Worm (Caenorhabditis elegans) whole organism, L2 larva: ENCODE results near the gene bcl-7.
A peak's percentile ranks its signal among the peaks of the same experiment; 100 is the strongest.

Source experiments
- F13H6.1 ChIP-seq: sonication (generic microtip); optimal IDR thresholded peaks from 2 replicates; lab custom pipeline; 2016; ENCODE audit warnings: missing genetic modification characterization, missing compliant biosample characterization
- Y55F3AM.14 ChIP-seq: fragments of 200-800 bp; sonication (Bioruptor generic); optimal IDR thresholded peaks from 2 replicates; lab custom pipeline; 2018; ENCODE audit warnings: mild to moderate bottlenecking, missing genetic modification characterization, missing compliant biosample characterization
- ZK546.5 ChIP-seq: sonication (generic microtip); optimal IDR thresholded peaks from 2 replicates; lab custom pipeline; 2017; ENCODE audit warnings: missing biosample characterization, missing genetic modification characterization
- alr-1 ChIP-seq: fragments of 150-350 bp; optimal IDR thresholded peaks from 2 replicates; lab custom pipeline; 2014; ENCODE audit warnings: missing biosample characterization, missing genetic modification characterization
- aly-2 ChIP-seq: fragments of 150-350 bp; optimal IDR thresholded peaks from 2 replicates; lab custom pipeline; 2014; ENCODE audit warnings: missing biosample characterization, missing genetic modification characterization
- blmp-1 ChIP-seq: sonication (generic microtip); optimal IDR thresholded peaks from 2 replicates; lab custom pipeline; 2017; ENCODE audit warnings: missing genetic modification characterization, mild to moderate bottlenecking, missing compliant biosample characterization, antibody characterized with exemption, moderate library complexity; ENCODE audit not compliant: insufficient read depth
- crh-2 ChIP-seq: sonication (generic microtip); optimal IDR thresholded peaks from 2 replicates; lab custom pipeline; 2017; ENCODE audit warnings: missing biosample characterization, missing genetic modification characterization
- dmd-4 ChIP-seq: sonication (generic microtip); optimal IDR thresholded peaks from 2 replicates; lab custom pipeline; 2017; ENCODE audit warnings: missing biosample characterization, missing genetic modification characterization
- egl-27 ChIP-seq: sonication (generic microtip); optimal IDR thresholded peaks from 3 replicates; lab custom pipeline; 2017; ENCODE audit warnings: missing biosample characterization, missing genetic modification reagents, missing genetic modification characterization
- elt-3 ChIP-seq: sonication (generic microtip); optimal IDR thresholded peaks from 2 replicates; lab custom pipeline; 2017; ENCODE audit warnings: missing biosample characterization, missing genetic modification characterization
- fos-1 ChIP-seq: fragments of 150-350 bp; optimal IDR thresholded peaks from 2 replicates; lab custom pipeline; 2014; ENCODE audit warnings: missing biosample characterization, missing genetic modification characterization
- gmeb-1 ChIP-seq: fragments of 150-350 bp; optimal IDR thresholded peaks from 2 replicates; lab custom pipeline; 2014; ENCODE audit warnings: missing biosample characterization, missing genetic modification characterization
- lin-13 ChIP-seq: fragments of 150-350 bp; optimal IDR thresholded peaks from 2 replicates; lab custom pipeline; 2014; ENCODE audit warnings: missing biosample characterization, missing genetic modification reagents, missing genetic modification characterization
- lsy-2 ChIP-seq, 2 experiments: fragments of 150-350 bp in 1 of 2; sonication (generic microtip) in 1 of 2; optimal IDR thresholded peaks; 2 replicates each; lab custom pipeline; 2014 to 2017; ENCODE audit warnings: missing biosample characterization in 2 of 2, missing genetic modification characterization in 2 of 2
- mab-5 ChIP-seq: fragments of 150-350 bp; optimal IDR thresholded peaks from 2 replicates; lab custom pipeline; 2014; ENCODE audit warnings: missing biosample characterization, missing genetic modification characterization
- mdl-1 ChIP-seq, 2 experiments: fragments of 150-350 bp in 1 of 2; sonication (generic microtip) in 1 of 2; optimal IDR thresholded peaks; 2 replicates each; lab custom pipeline; 2017; ENCODE audit warnings: missing biosample characterization in 2 of 2, missing genetic modification characterization in 2 of 2
- nhr-10 ChIP-seq: sonication (generic microtip); optimal IDR thresholded peaks from 2 replicates; lab custom pipeline; 2017; ENCODE audit warnings: missing biosample characterization, missing genetic modification characterization
- nhr-11 ChIP-seq: fragments of 150-350 bp; optimal IDR thresholded peaks from 2 replicates; lab custom pipeline; 2014; ENCODE audit warnings: missing biosample characterization, missing genetic modification characterization
- nhr-129 ChIP-seq: fragments of 150-350 bp; optimal IDR thresholded peaks from 2 replicates; lab custom pipeline; 2014; ENCODE audit warnings: missing biosample characterization, missing genetic modification characterization
- nhr-21 ChIP-seq: fragments of 150-350 bp; optimal IDR thresholded peaks from 2 replicates; lab custom pipeline; 2014; ENCODE audit warnings: missing biosample characterization, missing genetic modification characterization
- nhr-25 ChIP-seq: fragments of 150-350 bp; sonication (generic microtip); optimal IDR thresholded peaks from 3 replicates; lab custom pipeline; 2014; ENCODE audit warnings: missing biosample characterization, missing genetic modification characterization
- nhr-77 ChIP-seq: fragments of 150-350 bp; optimal IDR thresholded peaks from 2 replicates; lab custom pipeline; 2014; ENCODE audit warnings: missing biosample characterization, missing genetic modification characterization
- sem-4 ChIP-seq: fragments of 150-350 bp; optimal IDR thresholded peaks from 2 replicates; lab custom pipeline; 2014; ENCODE audit warnings: missing biosample characterization, missing genetic modification reagents, missing genetic modification characterization
- sma-3 ChIP-seq: sonication (generic microtip); optimal IDR thresholded peaks from 2 replicates; lab custom pipeline; 2016; ENCODE audit warnings: missing genetic modification reagents, missing genetic modification characterization, missing compliant biosample characterization
- sma-9 ChIP-seq, 2 experiments: fragments of 150-350 bp in 1 of 2; sonication (generic microtip) in 1 of 2; optimal IDR thresholded peaks; 2 replicates each; lab custom pipeline; 2014 to 2016; ENCODE audit warnings: missing genetic modification characterization in 2 of 2, mild to moderate bottlenecking in 1 of 2, missing biosample characterization in 1 of 2, missing compliant biosample characterization in 1 of 2, missing genetic modification reagents in 1 of 2, moderate library complexity in 1 of 2
- unc-39 ChIP-seq: fragments of 150-350 bp; optimal IDR thresholded peaks from 2 replicates; lab custom pipeline; 2014; ENCODE audit warnings: missing biosample characterization, missing genetic modification characterization
- unc-55 ChIP-seq: fragments of 150-350 bp; sonication (generic microtip); optimal IDR thresholded peaks from 3 replicates; lab custom pipeline; 2014; ENCODE audit warnings: missing biosample characterization, missing genetic modification reagents, missing genetic modification characterization
- unc-62 ChIP-seq: fragments of 150-350 bp; optimal IDR thresholded peaks from 2 replicates; lab custom pipeline; 2014; ENCODE audit warnings: missing biosample characterization, missing genetic modification reagents, missing genetic modification characterization
- ztf-11 ChIP-seq: sonication (generic microtip); optimal IDR thresholded peaks from 2 replicates; lab custom pipeline; 2017; ENCODE audit warnings: missing biosample characterization, missing genetic modification characterization

bcl-7 gene

DNA sequence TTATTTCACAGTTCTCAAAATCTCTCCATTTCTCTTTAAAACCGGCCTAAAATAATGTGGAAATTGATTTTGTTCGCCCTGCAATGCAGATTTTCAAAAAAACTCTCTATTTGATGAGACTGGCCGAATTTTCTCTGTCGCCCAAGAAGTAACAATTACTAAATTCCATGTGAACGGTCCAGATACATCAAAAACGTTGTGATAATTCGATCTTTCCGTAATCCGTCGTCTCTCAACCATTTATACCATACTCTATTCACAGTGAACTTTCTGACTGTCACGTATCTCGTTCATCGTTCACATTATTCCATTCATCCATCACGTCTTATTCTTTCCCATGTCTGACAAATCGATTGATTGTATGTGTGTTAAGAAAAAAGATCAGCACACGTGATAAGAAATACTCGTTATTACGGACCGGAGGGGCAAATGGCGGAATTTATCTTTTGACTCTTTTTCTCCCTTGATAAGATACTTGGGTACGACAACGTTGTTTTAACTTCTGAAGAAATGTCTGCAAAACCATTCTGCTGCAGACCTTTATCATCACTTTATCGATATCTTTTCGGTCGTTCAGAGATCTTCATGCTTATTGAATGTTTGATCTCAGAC lies 4.7 kb upstream of the bcl-7 start:
- no peak for TF ChIP-seq alr-1
- no peak for TF ChIP-seq nhr-10 (tag; lab: Kevin White, UChicago)
- TF ChIP-seq nhr-21 (tag; lab: Kevin White, UChicago), result peak; percentile 92
- peak; percentile 66 for TF ChIP-seq blmp-1 (tag; lab: Kevin White, UChicago)
- no peak for TF ChIP-seq lin-13 (GFP tag; lab: Kevin White, UChicago)
- TF ChIP-seq elt-3 (tag; lab: Kevin White, UChicago), result no peak
- TF ChIP-seq gmeb-1, result peak; percentile 41
- peak; percentile 84 for TF ChIP-seq sma-9 (GFP tag; optimal IDR thresholded peaks at IDR 0.05; lab: Kevin White, UChicago)
- no peak for TF ChIP-seq sma-9 (tag; optimal IDR thresholded peaks at IDR 0.05; lab: Kevin White, UChicago)
- no peak for TF ChIP-seq ZK546.5 (tag; lab: Kevin White, UChicago)
- peak; percentile 25 for TF ChIP-seq fos-1 (tag; lab: Kevin White, UChicago)
- peak; percentile 38 for TF ChIP-seq crh-2 (tag; lab: Kevin White, UChicago)
- peak; percentile 72 for TF ChIP-seq sma-3 (GFP tag; lab: Kevin White, UChicago)
- peak in 1 of 2 experiments; percentile 33 for TF ChIP-seq lsy-2 (tag; optimal IDR thresholded peaks at IDR 0.05; lab: Kevin White, UChicago)
- peak in 1 of 2 experiments; percentile 45 for TF ChIP-seq mdl-1 (tag; optimal IDR thresholded peaks at IDR 0.05; lab: Kevin White, UChicago)
- peak; percentile 71 for TF ChIP-seq nhr-25 (tag; lab: Kevin White, UChicago)
- TF ChIP-seq nhr-129 (tag; lab: Kevin White, UChicago), result peak; percentile 21

ce11 chrIII:5922236-5922635 lies 3.6 kb upstream of the bcl-7 start:
- no peak for TF ChIP-seq mab-5 (tag; lab: Kevin White, UChicago)
- peak; percentile 25 for TF ChIP-seq crh-2 (tag; lab: Kevin White, UChicago)
- peak; percentile 59 for TF ChIP-seq sma-3 (GFP tag; lab: Kevin White, UChicago)
- peak; percentile 3 for TF ChIP-seq nhr-129 (tag; lab: Kevin White, UChicago)
- peak; percentile 83 for TF ChIP-seq nhr-25 (tag; lab: Kevin White, UChicago)
- TF ChIP-seq aly-2, result no peak
- peak; percentile 49 for TF ChIP-seq nhr-21 (tag; lab: Kevin White, UChicago)
- no peak for TF ChIP-seq nhr-77 (tag; lab: Kevin White, UChicago)
- peak; percentile 73 for TF ChIP-seq sma-9 (GFP tag; optimal IDR thresholded peaks at IDR 0.05; lab: Kevin White, UChicago)
- TF ChIP-seq sma-9 (tag; optimal IDR thresholded peaks at IDR 0.05; lab: Kevin White, UChicago), result no peak
- peak; percentile 33 for TF ChIP-seq blmp-1 (tag; lab: Kevin White, UChicago)
- no peak for TF ChIP-seq elt-3 (tag; lab: Kevin White, UChicago)
- peak; percentile 6 for TF ChIP-seq egl-27 (tag; lab: Kevin White, UChicago)
- TF ChIP-seq gmeb-1, result peak; percentile 25
- TF ChIP-seq unc-55 (GFP tag; lab: Kevin White, UChicago), result no peak

- TF ChIP-seq lsy-2 (tag; optimal IDR thresholded peaks at IDR 0.05; lab: Kevin White, UChicago) (peak in 1 of 2 experiments; percentile 40), F13H6.1 (peak; percentile 24), sem-4 (tag; lab: Kevin White, UChicago) (no peak), sma-9 (GFP tag; optimal IDR thresholded peaks at IDR 0.05; lab: Kevin White, UChicago) (peak; percentile 33), sma-9 (tag; optimal IDR thresholded peaks at IDR 0.05; lab: Kevin White, UChicago) (no peak), nhr-129 (tag; lab: Kevin White, UChicago) (peak; percentile 17)
Measured at ce11 chrIII:5930659-5931058, 4.8 kb downstream of the bcl-7 start.

DNA sequence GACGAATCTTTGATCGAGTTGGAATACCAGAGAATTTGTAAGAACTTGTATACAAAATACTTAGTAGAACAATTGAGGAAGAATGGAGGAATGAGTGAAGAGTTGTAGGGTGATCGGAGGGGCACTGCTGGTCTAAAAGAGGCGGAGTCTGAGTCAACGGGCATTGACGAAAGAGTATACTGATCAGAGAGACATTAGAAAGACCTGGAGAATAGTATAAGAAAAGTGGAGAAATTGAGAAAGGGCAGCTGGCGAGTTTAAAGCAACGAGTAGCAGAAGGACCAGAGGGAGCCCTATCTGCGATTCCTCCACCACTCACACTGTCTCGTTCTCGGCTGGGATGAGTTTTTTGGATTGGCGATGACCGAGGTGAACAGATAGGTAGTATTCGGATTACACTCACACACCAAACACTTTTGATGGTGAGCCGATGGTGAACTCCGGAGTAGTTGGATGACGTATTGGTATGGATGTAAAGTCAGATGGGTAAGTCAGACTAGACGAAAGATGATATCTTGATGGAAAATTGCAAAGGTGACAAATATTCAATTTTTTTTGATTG lies 5.6 kb downstream of the bcl-7 start, which contains the start of gene EGAP1.5:
EGAP1.5 (plus strand) TSS at position 289 of the 562 bp plus-strand sequence.
- TF ChIP-seq F13H6.1, result peak; percentile 32
- peak; percentile 31 for TF ChIP-seq nhr-129 (tag; lab: Kevin White, UChicago)
- TF ChIP-seq unc-55 (GFP tag; lab: Kevin White, UChicago), result no peak
- TF ChIP-seq blmp-1 (tag; lab: Kevin White, UChicago), result no peak

- TF ChIP-seq unc-62 (GFP tag; lab: Kevin White, UChicago) (no peak), unc-39 (no peak), Y55F3AM.14 (GFP tag; lab: Kevin White, UChicago) (no peak), dmd-4 (no peak), elt-3 (tag; lab: Kevin White, UChicago) (no peak), nhr-11 (no peak), sma-3 (GFP tag; lab: Kevin White, UChicago) (no peak), nhr-77 (tag; lab: Kevin White, UChicago) (no peak), egl-27 (tag; lab: Kevin White, UChicago) (no peak), ztf-11 (no peak)
Measured at ce11 chrIII:5932853-5933252, 7.0 kb downstream of the bcl-7 start, which contains the start of gene zmp-1. zmp-1 (minus strand) TSS chrIII:5932953.
